Fruit fly (Drosophila melanogaster): ENCODE results near the gene ATP6AP2.
A peak's percentile ranks its signal among the peaks of the same experiment; 100 is the strongest.

Gene ATP6AP2

DNA sequence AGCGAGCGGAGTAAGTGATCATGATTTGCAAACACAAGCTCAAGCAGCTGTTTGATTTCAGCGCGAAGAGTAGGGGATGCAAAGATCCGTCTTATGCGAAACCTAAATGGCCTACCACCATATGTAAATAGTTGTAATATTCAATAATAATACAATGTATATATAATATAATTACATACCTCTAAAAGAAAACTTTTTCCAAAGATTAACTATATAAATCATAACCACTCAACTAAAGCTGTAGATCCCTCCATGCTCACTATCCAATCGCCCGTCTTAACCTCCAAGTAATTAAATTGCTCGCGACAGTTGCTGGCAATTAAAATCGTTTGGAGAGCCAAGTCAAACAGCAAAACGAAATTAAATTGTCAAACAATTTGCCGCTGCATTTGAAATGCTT is 33.1 kb upstream of the ATP6AP2 start (continued):
- TF ChIP-seq gcm2 (GFP tag; optimal IDR thresholded peaks at IDR 0.05) (no peak), CG1647 (GFP tag; optimal IDR thresholded peaks at IDR 0.05) (no peak), Rx (GFP tag; IDR thresholded peaks at IDR 0.05) (peak; percentile 54), CG17186 (GFP tag; optimal IDR thresholded peaks at IDR 0.05) (no peak), CG1832 (GFP tag; optimal IDR thresholded peaks at IDR 0.05) (no peak), CG7372 (GFP tag; IDR thresholded peaks at IDR 0.05) (peak; percentile 69), CG4328 (GFP tag; optimal IDR thresholded peaks at IDR 0.05) (no peak), prd (optimal IDR thresholded peaks at IDR 0.05) (no peak), prd (GFP tag; IDR thresholded peaks at IDR 0.05) (peak; percentile 76), gcm (GFP tag; optimal IDR thresholded peaks at IDR 0.05) (peak; percentile 7), Rfx (GFP tag; IDR thresholded peaks at IDR 0.05) (peak; percentile 90), CG7357 (GFP tag; IDR thresholded peaks at IDR 0.05) (peak; percentile 71), aop (GFP tag; IDR thresholded peaks at IDR 0.05) (no peak), scrt (GFP tag; optimal IDR thresholded peaks at IDR 0.05) (peak; percentile 40), CG5180 (GFP tag; optimal IDR thresholded peaks at IDR 0.05) (no peak), salm (tag; optimal IDR thresholded peaks at IDR 0.05) (peak; percentile 39), MESR4 (GFP tag; optimal IDR thresholded peaks at IDR 0.05) (no peak), CG15601 (tag; optimal IDR thresholded peaks at IDR 0.05) (no peak), CG10543 (GFP tag; optimal IDR thresholded peaks at IDR 0.05) (no peak), dan (GFP tag; IDR thresholded peaks at IDR 0.05) (no peak), CG4730 (GFP tag; IDR thresholded peaks at IDR 0.05) (peak; percentile 73), Doc2 (GFP tag; IDR thresholded peaks at IDR 0.05) (no peak), kni (GFP tag; optimal IDR thresholded peaks at IDR 0.05) (no peak), CG10274 (GFP tag; optimal IDR thresholded peaks at IDR 0.05) (peak; percentile 98), her (GFP tag; optimal IDR thresholded peaks at IDR 0.05) (no peak), Lhr (GFP tag; optimal IDR thresholded peaks at IDR 0.05) (no peak), CG11696 (GFP tag; IDR thresholded peaks at IDR 0.05) (peak; percentile 64; the same call in 1 of the 2 replicates), lbe (GFP tag; optimal IDR thresholded peaks at IDR 0.05) (peak; percentile 14), CG17912 (GFP tag; optimal IDR thresholded peaks at IDR 0.05) (no peak), Gug (GFP tag; IDR thresholded peaks at IDR 0.05) (peak; percentile 56; the same call in 2 of the 4 replicates), peb (GFP tag; IDR thresholded peaks at IDR 0.05) (no peak), CG11247 (GFP tag; IDR thresholded peaks at IDR 0.05) (peak; percentile 68), run (tag; optimal IDR thresholded peaks at IDR 0.05) (peak; percentile 49), CG3847 (GFP tag; IDR thresholded peaks at IDR 0.05) (peak; percentile 71), CG11398 (GFP tag; optimal IDR thresholded peaks at IDR 0.05) (no peak), CG5953 (GFP tag; IDR thresholded peaks at IDR 0.05) (peak; percentile 39; the same call in 1 of the 2 replicates), toy (GFP tag; IDR thresholded peaks at IDR 0.05) (peak; percentile 72), CG11456 (GFP tag; IDR thresholded peaks at IDR 0.05) (peak; percentile 81), sens (GFP tag) (no peak), CG15479 (GFP tag; optimal IDR thresholded peaks at IDR 0.05) (no peak), Nf-YA (GFP tag; IDR thresholded peaks at IDR 0.05) (peak; percentile 49; the same call in 1 of the 2 replicates), CG30431 (GFP tag; optimal IDR thresholded peaks at IDR 0.05) (no peak), CG2129 (GFP tag; IDR thresholded peaks at IDR 0.05; ENCODE audit: partially characterized antibody) (no peak), al (GFP tag; IDR thresholded peaks at IDR 0.05) (peak; percentile 88), ro (GFP tag; IDR thresholded peaks at IDR 0.05) (no peak)
